Fruit fly (Drosophila melanogaster) ovary, adult (tissue): ENCODE measurements around the gene TM9SF3.

ENCODE experiments used
- CG17801 ChIP-seq: fragments of 200-800 bp; optimal IDR thresholded peaks from 2 replicates; lab custom pipeline; 2019; ENCODE audit warnings: missing biosample characterization, mild to moderate bottlenecking, missing genetic modification characterization, moderate library complexity; ENCODE audit not compliant: partially characterized antibody

The TM9SF3 gene

DNA sequence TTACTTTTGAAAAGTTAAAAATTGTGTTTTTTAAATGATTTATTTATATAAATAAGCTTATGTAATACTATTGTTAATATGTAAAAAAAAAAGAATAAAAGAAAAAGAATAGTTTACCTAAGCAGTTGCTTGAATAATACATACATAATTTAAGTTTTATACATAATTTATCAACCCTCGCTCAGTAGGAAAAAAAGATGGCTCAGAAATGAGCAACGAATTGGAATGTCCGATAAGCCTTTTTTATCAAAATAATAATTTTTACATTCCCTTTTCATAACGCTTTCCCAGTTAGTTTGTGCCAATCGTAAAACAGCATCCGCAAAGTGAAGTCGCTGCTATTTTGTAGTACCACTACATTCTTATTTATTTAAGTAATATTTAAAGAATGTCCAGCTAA, 711 bp upstream of the TM9SF3 start, which contains the start of gene mthl2:
Gene mthl2, plus strand, starts transcription at position 301 of the 400 bp plus-strand sequence.
- TF ChIP-seq CG17801 (GFP tag; lab: Kevin White, UChicago), result no peak

DNA sequence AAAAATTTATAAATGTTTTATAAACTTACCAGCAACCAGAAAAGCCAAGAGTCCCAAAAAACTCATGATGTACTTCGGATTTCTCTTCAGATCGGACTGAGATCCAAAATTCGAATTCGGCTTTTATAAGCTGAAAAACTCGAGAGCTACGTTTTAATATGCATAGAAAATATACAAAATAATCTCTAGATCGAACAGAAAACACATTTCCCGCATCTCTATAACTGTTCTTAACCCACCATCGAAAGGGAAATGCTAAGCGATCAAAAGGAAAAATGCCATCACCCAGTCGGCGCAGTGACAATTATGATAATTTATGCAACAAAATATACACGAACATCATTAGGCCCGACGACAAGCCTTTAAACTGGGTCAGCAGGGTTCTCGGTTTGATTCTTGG, 4.2 kb downstream of the TM9SF3 start, which contains the start of gene CG10591:
Gene CG10591, minus strand, starts transcription at position 101 of the 400 bp plus-strand sequence.
- no peak for TF ChIP-seq CG17801 (GFP tag; lab: Kevin White, UChicago)

DNA sequence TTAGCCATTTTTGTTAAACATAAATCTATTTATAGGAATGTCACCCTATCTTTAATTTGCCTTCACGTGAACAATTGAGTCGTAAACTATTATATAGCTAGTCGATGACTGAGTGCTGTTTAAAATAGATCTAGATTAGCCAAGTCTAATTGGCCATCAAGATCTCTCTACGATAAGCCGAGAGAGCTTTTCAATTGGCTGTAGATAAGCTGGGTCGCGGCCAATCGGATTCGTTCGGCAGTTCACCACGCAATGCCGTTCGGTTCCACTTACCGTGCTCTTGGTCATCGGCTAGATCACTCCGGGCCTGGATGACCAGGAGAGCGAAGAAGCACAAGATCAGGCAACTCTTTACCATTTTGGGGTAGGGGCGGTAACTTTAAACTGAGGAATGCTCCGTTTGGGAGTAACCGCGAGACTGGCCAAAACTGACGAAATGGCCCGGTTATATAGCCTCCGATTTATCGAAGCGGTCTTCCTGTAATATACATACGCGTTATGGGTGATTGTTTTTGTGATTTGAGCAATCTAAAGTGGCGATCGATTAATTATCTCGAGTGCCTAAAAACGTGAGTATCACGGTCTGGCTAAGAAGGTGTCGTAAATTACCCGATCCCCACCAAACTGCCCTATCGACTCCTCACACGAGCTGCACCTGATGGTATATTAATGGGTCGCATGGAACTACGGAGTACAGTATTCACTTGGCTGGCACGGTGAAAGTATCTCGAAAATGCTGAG, 8.8 kb downstream of the TM9SF3 start, which contains the start of the genes Alp10 and Alp9:
Gene Alp10, minus strand, starts transcription at position 420 of the 741 bp plus-strand sequence.
Gene Alp9, plus strand, starts transcription at position 690 of the 741 bp plus-strand sequence.
- no peak for TF ChIP-seq CG17801 (GFP tag; lab: Kevin White, UChicago)

DNA sequence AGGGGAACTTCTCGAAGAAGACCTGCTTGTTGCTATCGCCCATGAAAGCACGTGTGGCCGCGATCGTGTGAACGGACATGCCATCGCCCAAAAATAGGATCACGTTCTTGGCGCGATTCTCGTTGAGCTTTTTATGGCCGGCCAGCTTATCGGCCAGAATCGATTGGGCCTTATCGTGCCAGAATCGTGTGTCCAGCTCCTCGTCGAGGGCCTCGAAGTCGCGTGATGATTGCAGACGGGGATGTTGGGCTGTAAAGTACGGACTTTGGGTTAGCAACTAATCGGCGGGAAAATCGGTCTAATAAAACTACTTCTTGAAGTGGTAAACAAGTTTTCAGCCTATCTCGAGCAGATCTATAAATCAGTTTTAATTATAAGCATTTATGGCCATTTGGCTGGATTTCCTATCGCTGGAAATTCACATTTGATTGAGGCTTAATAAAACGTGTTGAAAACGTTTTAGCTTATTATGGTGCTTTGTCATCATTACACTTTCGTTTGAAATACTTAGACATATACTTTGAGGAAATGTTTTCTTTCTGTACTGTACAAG, 9.5 kb downstream of the TM9SF3 start:
- no peak for TF ChIP-seq CG17801 (GFP tag; lab: Kevin White, UChicago)

DNA sequence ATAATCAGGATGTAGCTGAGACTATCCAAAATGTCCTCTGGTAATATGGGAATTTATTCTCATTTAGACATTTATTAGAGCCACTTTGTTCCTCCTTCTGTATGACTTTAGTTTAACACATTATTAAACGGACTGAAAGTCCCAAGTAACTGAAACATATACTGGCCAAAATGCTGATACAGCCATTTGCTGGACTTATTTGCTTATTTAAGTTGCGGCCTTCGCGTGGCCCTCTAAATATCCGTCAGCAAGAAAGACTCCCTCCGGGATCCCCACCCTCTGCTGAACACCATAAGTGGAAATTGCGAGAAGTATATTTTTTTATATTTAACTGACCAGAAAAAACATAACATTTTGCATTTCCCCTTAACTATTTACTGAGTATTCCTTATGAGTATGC, 11.3 kb downstream of the TM9SF3 start, which contains the start of gene spo:
Gene spo, minus strand, starts transcription at position 135 of the 400 bp plus-strand sequence.
- no peak for TF ChIP-seq CG17801 (GFP tag; lab: Kevin White, UChicago)

DNA sequence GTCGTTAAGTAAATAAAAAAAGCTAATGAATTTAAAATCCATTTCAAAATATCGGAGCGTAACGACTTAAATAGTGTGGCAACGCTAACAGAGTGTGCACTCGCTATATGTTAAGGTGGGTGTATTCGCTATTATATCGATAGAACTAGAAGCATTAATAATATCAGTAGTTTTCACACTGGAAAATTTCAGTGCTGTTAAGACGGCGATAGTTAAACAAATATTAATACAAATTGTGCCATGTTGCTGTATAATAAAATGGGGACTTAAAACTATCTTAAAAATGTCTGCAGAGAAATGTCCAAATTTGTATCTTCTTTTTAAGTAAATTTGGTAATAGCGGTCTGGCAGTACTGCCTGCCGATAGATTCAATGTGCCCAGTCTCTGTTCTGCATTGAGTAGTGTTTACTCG, 20.5 kb downstream of the TM9SF3 start:
- peak; percentile 75 for TF ChIP-seq CG17801 (GFP tag; lab: Kevin White, UChicago)

DNA sequence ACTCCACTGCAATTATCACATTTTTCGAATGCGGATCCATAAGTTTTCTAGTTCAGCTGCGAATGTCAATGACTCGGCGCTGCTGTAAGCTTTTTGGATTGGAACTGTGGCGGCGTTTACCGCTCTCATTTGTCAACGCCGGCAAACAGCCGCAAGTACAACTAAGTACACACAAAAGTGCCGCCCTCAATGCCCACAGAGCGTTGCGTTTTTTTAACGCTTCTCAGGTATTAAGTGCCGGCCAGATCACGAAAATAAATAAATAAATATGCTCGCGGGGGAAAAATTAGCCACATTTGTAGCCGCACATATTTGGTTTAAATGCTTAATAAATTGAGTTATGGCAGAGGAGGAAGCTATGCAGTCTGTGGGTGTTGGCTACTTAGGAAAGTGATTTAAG, 22.2 kb downstream of the TM9SF3 start:
- no peak for TF ChIP-seq CG17801 (GFP tag; lab: Kevin White, UChicago)

DNA sequence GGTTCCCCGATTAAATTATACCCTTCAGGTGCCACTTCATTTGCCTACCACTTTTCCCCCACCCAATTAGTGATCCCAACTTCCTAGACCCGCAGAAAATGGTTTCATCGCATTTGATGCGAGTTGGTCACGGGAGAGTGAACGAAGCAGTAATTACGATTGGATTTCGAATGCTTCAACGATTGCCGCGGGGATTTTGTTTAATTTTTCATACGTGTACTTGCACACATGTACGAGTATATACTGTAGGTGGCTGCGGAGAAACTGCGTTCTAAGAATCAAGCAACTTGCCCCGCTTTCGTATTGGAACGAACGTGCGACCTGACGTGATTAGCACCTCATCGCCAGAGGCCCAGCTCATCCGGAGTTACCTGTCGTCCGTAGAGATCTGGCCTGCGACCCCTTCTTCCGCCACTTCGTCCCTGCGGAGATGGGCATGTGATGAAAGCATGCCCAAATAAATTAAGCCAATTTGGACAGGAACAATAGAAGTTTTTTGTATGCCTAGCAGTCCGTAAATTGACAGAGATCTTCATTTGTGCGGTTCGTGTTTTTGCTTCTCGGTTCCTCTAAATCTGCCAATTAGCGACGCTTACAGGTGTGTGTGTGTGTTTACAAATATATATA, 23.2 kb downstream of the TM9SF3 start:
- no peak for TF ChIP-seq CG17801 (GFP tag; lab: Kevin White, UChicago)

DNA sequence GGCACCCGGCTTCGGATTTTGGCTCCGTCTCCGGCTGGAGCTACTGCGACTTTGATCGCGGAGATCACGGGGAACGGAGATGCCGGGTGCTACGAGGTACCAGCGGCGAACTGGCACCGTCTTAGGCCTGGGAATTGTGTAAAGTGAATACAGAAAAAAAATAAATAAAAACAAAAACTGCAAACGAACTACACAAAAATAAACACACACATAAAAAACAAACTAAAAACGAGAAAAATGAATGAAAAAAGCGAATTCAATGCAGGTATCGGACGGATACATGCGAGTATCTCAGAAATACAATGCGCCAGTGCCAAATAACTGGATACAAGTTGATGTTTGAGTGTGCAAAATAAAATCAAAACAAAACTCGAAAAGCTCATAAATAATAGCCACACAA, 24.0 kb downstream of the TM9SF3 start:
- TF ChIP-seq CG17801 (GFP tag; lab: Kevin White, UChicago), result no peak

DNA sequence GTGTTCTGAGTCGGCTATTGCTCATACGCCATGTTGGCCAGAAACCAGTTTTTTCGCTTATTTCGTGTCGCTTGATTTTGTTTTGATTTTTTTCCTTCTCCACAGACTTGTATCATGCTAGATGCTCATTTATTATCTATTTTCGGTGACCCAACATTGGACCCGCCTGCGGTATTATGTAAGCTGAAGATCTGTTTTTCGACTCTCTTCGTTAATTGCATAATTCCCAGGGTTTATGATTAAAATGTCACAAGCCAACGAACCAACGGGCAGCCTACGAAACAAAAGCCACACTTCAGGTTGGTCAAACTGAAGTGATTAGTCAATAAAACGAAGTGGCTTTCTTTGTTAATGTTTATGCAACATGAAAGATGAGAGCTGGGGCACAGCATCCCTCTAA, 25.2 kb downstream of the TM9SF3 start:
- TF ChIP-seq CG17801 (GFP tag; lab: Kevin White, UChicago), result no peak

DNA sequence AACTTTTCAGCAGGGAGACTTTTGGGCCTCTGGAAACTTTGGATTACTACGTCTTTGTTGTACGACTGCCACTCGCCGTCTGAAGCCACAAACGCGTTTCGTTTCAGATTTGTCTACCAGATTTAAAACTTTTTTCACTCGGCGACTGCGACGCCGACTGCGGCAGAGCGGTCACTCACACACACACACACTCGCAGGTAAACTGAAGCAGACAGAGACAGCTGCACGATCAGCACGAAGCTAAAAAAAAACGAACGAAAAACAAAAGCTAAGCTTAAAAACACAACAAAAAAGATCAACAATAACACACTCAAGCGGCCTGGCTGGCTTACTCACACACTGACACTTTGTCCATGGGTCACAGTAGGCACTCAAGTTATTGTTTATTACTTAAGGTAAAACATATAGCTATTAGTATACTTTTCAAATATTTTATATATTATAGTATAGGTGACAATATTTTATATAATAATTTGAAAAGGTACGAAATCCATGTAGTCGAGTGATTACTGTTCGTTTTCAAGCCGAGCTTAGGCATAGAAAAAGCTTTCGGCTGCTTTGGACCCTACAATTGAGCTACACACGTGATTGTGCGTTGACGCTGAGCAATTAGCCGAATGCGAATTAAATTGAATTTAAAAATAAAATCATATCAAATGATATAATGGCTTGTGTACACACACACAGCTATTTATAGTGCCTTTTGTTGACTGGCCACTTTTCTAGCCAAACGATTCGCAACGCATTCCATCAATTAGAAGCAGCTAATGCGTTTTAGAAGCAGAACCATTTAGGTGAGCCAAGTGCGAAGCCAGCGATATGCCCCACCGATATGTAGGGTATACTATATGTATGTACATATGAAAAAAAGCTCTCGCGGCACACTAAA, 26.3 kb downstream of the TM9SF3 start, which contains the start of gene Msr-110:
Gene Msr-110, minus strand, starts transcription at position 99 of the 889 bp plus-strand sequence.
- peak; percentile 88 for TF ChIP-seq CG17801 (GFP tag; lab: Kevin White, UChicago)

DNA sequence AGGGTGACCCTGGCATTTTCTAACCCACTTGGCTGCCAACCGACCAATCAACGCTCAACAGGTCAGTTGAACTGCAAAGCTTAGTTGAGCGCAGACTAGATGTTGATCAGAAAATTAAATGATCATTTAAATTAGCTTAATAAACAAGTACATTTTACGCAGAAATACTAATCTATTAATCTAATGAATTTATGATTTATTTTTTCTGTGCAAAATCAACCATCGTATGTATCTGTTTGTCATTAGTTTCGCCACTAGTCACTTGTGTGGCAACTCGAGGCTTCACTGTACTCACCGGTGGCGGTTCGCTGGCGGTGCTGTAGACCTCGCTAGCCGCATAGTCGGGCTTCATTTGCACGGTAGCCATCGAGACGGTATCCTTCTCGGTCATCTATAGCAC, 27.2 kb downstream of the TM9SF3 start:
- no peak for TF ChIP-seq CG17801 (GFP tag; lab: Kevin White, UChicago)

DNA sequence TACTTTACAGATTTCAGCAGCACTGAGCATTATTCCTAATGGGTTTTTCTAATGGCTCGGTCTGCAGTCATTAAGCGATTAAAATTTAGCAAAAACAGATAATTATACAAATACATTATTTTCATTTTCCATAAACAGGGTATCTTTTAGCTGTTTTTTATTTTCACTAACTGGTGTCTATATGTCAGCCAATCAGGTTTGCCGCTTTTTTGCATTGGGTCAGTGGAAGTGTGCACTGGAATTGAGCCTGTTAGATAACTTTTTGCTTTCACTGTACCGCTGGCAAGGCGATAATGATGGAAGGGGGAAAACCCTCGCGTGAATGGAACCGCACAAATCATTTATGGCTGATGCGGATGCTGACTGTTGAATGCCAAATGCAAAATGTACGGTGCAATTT, 28.3 kb downstream of the TM9SF3 start:
- TF ChIP-seq CG17801 (GFP tag; lab: Kevin White, UChicago), result no peak

DNA sequence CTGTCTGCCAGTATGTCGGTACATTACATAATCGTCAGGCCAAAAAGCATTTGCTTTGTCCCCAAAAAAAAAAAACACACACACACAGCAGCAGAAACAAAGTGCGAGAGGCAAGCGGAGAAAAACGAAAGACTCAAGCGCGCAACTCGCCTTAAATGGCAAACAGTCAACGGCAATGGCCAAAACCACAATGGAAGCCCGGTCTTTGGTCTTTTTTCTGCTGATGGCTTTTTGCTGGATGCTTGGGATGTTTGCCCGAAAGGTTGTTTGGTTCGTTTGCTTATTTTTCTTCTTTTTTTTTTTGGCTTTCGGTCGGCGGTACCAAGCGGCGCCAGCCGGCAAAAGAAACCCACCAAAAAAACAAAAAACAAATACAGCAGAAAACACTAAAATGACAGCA, 32.7 kb downstream of the TM9SF3 start:
- TF ChIP-seq CG17801 (GFP tag; lab: Kevin White, UChicago), result no peak
